Fruit fly (Drosophila melanogaster) whole organism, embryonic: ENCODE results near the gene RPA3.

Experiments used
- Atf-2 ChIP-seq: fragments of 200-800 bp; sonication (Bioruptor generic); optimal IDR thresholded peaks from 2 replicates; lab custom pipeline; 2016; ENCODE audit warnings: missing biosample characterization, missing genetic modification characterization
- Atf3 ChIP-seq: fragments of 200-800 bp; sonication (Bioruptor generic); optimal IDR thresholded peaks from 3 replicates; lab custom pipeline; 2016; ENCODE audit warnings: missing biosample characterization, missing genetic modification characterization
- Atf6 ChIP-seq: fragments of 200-800 bp; sonication (Bioruptor generic); IDR thresholded peaks from 2 replicates; pipeline ENCODE4 v1.3.6; 2022; ENCODE audit warnings: missing biosample characterization, missing genetic modification characterization
- CG12219 ChIP-seq: fragments of 200-800 bp; sonication (Bioruptor generic); optimal IDR thresholded peaks from 3 replicates; lab custom pipeline; 2018; ENCODE audit warnings: missing biosample characterization, mild to moderate bottlenecking, missing genetic modification characterization
- CG1233 ChIP-seq: fragments of 200-800 bp; sonication (Bioruptor generic); optimal IDR thresholded peaks from 4 replicates; lab custom pipeline; 2018; ENCODE audit warnings: missing biosample characterization, mild to moderate bottlenecking, missing genetic modification characterization
- CG1529 ChIP-seq: fragments of 200-800 bp; sonication (Bioruptor generic); optimal IDR thresholded peaks from 3 replicates; lab custom pipeline; 2018; ENCODE audit warnings: missing biosample characterization, missing genetic modification characterization
- CG16779 ChIP-seq: fragments of 200-800 bp; sonication (Bioruptor generic); IDR thresholded peaks from 2 replicates; pipeline ENCODE4 v1.3.6; 2022; ENCODE audit warnings: missing biosample characterization, missing genetic modification characterization
- CG17186 ChIP-seq: fragments of 200-800 bp; sonication (Bioruptor generic); optimal IDR thresholded peaks from 3 replicates; lab custom pipeline; 2017; ENCODE audit warnings: missing biosample characterization, missing genetic modification reagents, missing genetic modification characterization
- CG17361 ChIP-seq: fragments of 200-800 bp; sonication (Bioruptor generic); IDR thresholded peaks from 3 replicates; pipeline ENCODE4 v1.3.6; 2022; ENCODE audit warnings: missing biosample characterization, missing genetic modification characterization
- CG2199 ChIP-seq: fragments of 200-800 bp; sonication (Bioruptor generic); IDR thresholded peaks from 3 replicates; pipeline ENCODE4 v1.3.6; 2022; ENCODE audit warnings: missing biosample characterization, missing genetic modification characterization
- CG34224 ChIP-seq: fragments of 200-800 bp; sonication (Bioruptor generic); IDR thresholded peaks from 3 replicates; pipeline ENCODE4 v1.3.6; 2022; ENCODE audit warnings: missing biosample characterization, missing genetic modification characterization; ENCODE audit not compliant: partially characterized antibody
- CG3995 ChIP-seq: fragments of 200-800 bp; sonication (Bioruptor generic); optimal IDR thresholded peaks from 3 replicates; lab custom pipeline; 2016; ENCODE audit warnings: missing biosample characterization, missing genetic modification characterization
- CG42726 ChIP-seq: fragments of 200-800 bp; sonication (Bioruptor generic); IDR thresholded peaks from 2 replicates; pipeline ENCODE4 v1.3.6; 2022; ENCODE audit warnings: missing biosample characterization, missing genetic modification characterization; ENCODE audit not compliant: partially characterized antibody
- CG5180 ChIP-seq: fragments of 200-800 bp; sonication (Bioruptor generic); optimal IDR thresholded peaks from 3 replicates; lab custom pipeline; 2017; ENCODE audit warnings: missing biosample characterization, missing genetic modification characterization, mild to moderate bottlenecking, moderate library complexity, missing genetic modification reagents
- CG6272 ChIP-seq: fragments of 200-800 bp; sonication (Bioruptor generic); IDR thresholded peaks from 2 replicates; pipeline ENCODE4 v1.3.6; 2022; ENCODE audit warnings: missing biosample characterization, missing genetic modification characterization
- CG7357 ChIP-seq: fragments of 200-800 bp; sonication (Bioruptor generic); IDR thresholded peaks from 3 replicates; pipeline ENCODE4 v1.3.6; 2022; ENCODE audit warnings: missing biosample characterization, missing genetic modification characterization
- CG7556 ChIP-seq: fragments of 200-800 bp; sonication (Bioruptor generic); optimal IDR thresholded peaks from 2 replicates; lab custom pipeline; 2017; ENCODE audit warnings: missing biosample characterization, mild to moderate bottlenecking, missing genetic modification characterization
- CG8290 ChIP-seq, 3 experiments: fragments of 200-800 bp; sonication (Bioruptor generic); optimal IDR thresholded peaks; 2 replicates each; lab custom pipeline; 2016 to 2019; ENCODE audit warnings: missing biosample characterization in 3 of 3, missing genetic modification characterization in 3 of 3, mild to moderate bottlenecking in 2 of 3, moderate library complexity in 1 of 3
- CG9876 ChIP-seq: fragments of 200-800 bp; sonication (Bioruptor generic); optimal IDR thresholded peaks from 2 replicates; lab custom pipeline; 2016; ENCODE audit warnings: missing biosample characterization, missing genetic modification characterization
- CG9932 ChIP-seq: fragments of 200-800 bp; sonication (Bioruptor generic); IDR thresholded peaks from 2 replicates; pipeline ENCODE4 v1.3.6; 2022; ENCODE audit warnings: missing biosample characterization, missing genetic modification characterization
- Dbx ChIP-seq: fragments of 200-800 bp; sonication (Bioruptor generic); IDR thresholded peaks from 3 replicates; pipeline ENCODE4 v1.3.6; 2022; ENCODE audit warnings: missing biosample characterization, missing genetic modification characterization
- Dll ChIP-seq: fragments of 200-800 bp; sonication (Bioruptor generic); IDR thresholded peaks from 4 replicates; pipeline ENCODE4 v1.3.6; 2022; ENCODE audit warnings: missing biosample characterization, missing genetic modification characterization; ENCODE audit not compliant: partially characterized antibody
- Hey ChIP-seq: fragments of 200-800 bp; sonication (Bioruptor generic); optimal IDR thresholded peaks from 3 replicates; lab custom pipeline; 2018; ENCODE audit warnings: missing biosample characterization, mild to moderate bottlenecking, missing genetic modification characterization
- MTF-1 ChIP-seq: fragments of 200-800 bp; sonication (Bioruptor generic); optimal IDR thresholded peaks from 2 replicates; lab custom pipeline; 2018; ENCODE audit warnings: missing biosample characterization, mild to moderate bottlenecking, missing genetic modification characterization, borderline replicate concordance
- Mes4 ChIP-seq: fragments of 200-800 bp; sonication (Bioruptor generic); optimal IDR thresholded peaks from 2 replicates; lab custom pipeline; 2016; ENCODE audit warnings: missing biosample characterization, missing genetic modification characterization
- NC2α ChIP-seq: fragments of 200-800 bp; sonication (Bioruptor generic); optimal IDR thresholded peaks from 2 replicates; lab custom pipeline; 2016; ENCODE audit warnings: missing biosample characterization, missing genetic modification characterization
- Nf-YA ChIP-seq: fragments of 200-800 bp; sonication (Bioruptor generic); IDR thresholded peaks from 2 replicates; pipeline ENCODE4 v1.3.6; 2022; ENCODE audit warnings: missing biosample characterization, missing genetic modification characterization
- Oli ChIP-seq: fragments of 200-800 bp; sonication (Bioruptor generic); optimal IDR thresholded peaks from 2 replicates; lab custom pipeline; 2018; ENCODE audit warnings: missing biosample characterization, mild to moderate bottlenecking, missing genetic modification characterization, moderate library complexity
- Optix ChIP-seq: fragments of 200-800 bp; sonication (Bioruptor generic); IDR thresholded peaks from 3 replicates; pipeline ENCODE4 v1.3.6; 2022; ENCODE audit warnings: missing biosample characterization, missing genetic modification characterization
- amos ChIP-seq: fragments of 200-800 bp; sonication (Bioruptor generic); IDR thresholded peaks from 2 replicates; pipeline ENCODE4 v1.3.6; 2022; ENCODE audit warnings: missing biosample characterization, missing genetic modification characterization; ENCODE audit not compliant: partially characterized antibody
- ara ChIP-seq: fragments of 200-800 bp; sonication (Bioruptor generic); IDR thresholded peaks from 2 replicates; pipeline ENCODE4 v1.3.6; 2022; ENCODE audit warnings: missing biosample characterization, missing genetic modification characterization
- ato ChIP-seq: fragments of 200-800 bp; sonication (Bioruptor generic); IDR thresholded peaks from 2 replicates; pipeline ENCODE4 v1.3.6; 2022; ENCODE audit warnings: missing biosample characterization, missing genetic modification characterization; ENCODE audit not compliant: partially characterized antibody
- caup ChIP-seq: fragments of 200-800 bp; sonication (Bioruptor generic); optimal IDR thresholded peaks from 3 replicates; lab custom pipeline; 2017; ENCODE audit warnings: missing biosample characterization, mild to moderate bottlenecking, missing genetic modification characterization, moderate library complexity; ENCODE audit not compliant: severe bottlenecking
- chif ChIP-seq, 2 experiments: fragments of 200-800 bp; sonication (Bioruptor generic); optimal IDR thresholded peaks; 3 replicates each; lab custom pipeline; 2016; ENCODE audit warnings: missing biosample characterization in 2 of 2, missing genetic modification characterization in 2 of 2
- croc ChIP-seq: fragments of 200-800 bp; sonication (Bioruptor generic); conservative IDR thresholded peaks from 3 replicates; pipeline ENCODE4 v1.3.6; 2022; ENCODE audit warnings: missing biosample characterization, missing genetic modification characterization
- fd96Cb ChIP-seq: fragments of 200-800 bp; sonication (Bioruptor generic); optimal IDR thresholded peaks from 2 replicates; lab custom pipeline; 2018; ENCODE audit warnings: missing biosample characterization, mild to moderate bottlenecking, missing genetic modification characterization, moderate library complexity
- hbn ChIP-seq: fragments of 200-800 bp; sonication (Bioruptor generic); IDR thresholded peaks from 2 replicates; pipeline ENCODE4 v1.3.6; 2022; ENCODE audit warnings: missing biosample characterization, missing genetic modification characterization; ENCODE audit not compliant: partially characterized antibody
- insv ChIP-seq, 2 experiments: fragments of 200-800 bp; sonication (Bioruptor generic); optimal IDR thresholded peaks; 3 replicates each; lab custom pipeline; 2016 to 2018; ENCODE audit warnings: missing biosample characterization in 2 of 2, missing genetic modification characterization in 2 of 2
- lbe ChIP-seq: fragments of 200-800 bp; sonication (Bioruptor generic); optimal IDR thresholded peaks from 2 replicates; lab custom pipeline; 2016; ENCODE audit warnings: missing biosample characterization, mild to moderate bottlenecking, missing genetic modification characterization
- mld ChIP-seq: fragments of 200-800 bp; sonication (Bioruptor generic); IDR thresholded peaks from 3 replicates; pipeline ENCODE4 v1.3.6; 2022; ENCODE audit warnings: missing biosample characterization, missing genetic modification characterization; ENCODE audit not compliant: partially characterized antibody
- nerfin-2 ChIP-seq: fragments of 200-800 bp; sonication (Bioruptor generic); IDR thresholded peaks from 2 replicates; pipeline ENCODE4 v1.3.6; 2022; ENCODE audit warnings: missing biosample characterization, missing genetic modification characterization; ENCODE audit not compliant: partially characterized antibody
- onecut ChIP-seq: fragments of 200-800 bp; sonication (Bioruptor generic); IDR thresholded peaks from 2 replicates; pipeline ENCODE4 v1.3.6; 2022; ENCODE audit warnings: missing biosample characterization, missing genetic modification characterization
- pzg ChIP-seq: fragments of 200-800 bp; sonication (Bioruptor generic); optimal IDR thresholded peaks from 3 replicates; lab custom pipeline; 2018; ENCODE audit warnings: missing biosample characterization, mild to moderate bottlenecking, missing genetic modification characterization, moderate library complexity
- slbo ChIP-seq: fragments of 200-800 bp; sonication (Bioruptor generic); IDR thresholded peaks from 2 replicates; pipeline ENCODE4 v1.3.6; 2022; ENCODE audit warnings: missing biosample characterization, missing genetic modification characterization
- stc ChIP-seq: fragments of 200-800 bp; sonication (Bioruptor generic); IDR thresholded peaks from 2 replicates; pipeline ENCODE4 v1.3.6; 2022; ENCODE audit warnings: missing biosample characterization, missing genetic modification characterization
- tap ChIP-seq: fragments of 200-800 bp; optimal IDR thresholded peaks from 3 replicates; lab custom pipeline; 2019; ENCODE audit warnings: missing biosample characterization, mild to moderate bottlenecking, missing genetic modification characterization, moderate library complexity
- twi ChIP-seq: fragments of 200-800 bp; optimal IDR thresholded peaks from 2 replicates; lab custom pipeline; 2019; ENCODE audit warnings: missing biosample characterization, mild to moderate bottlenecking, missing genetic modification characterization, moderate library complexity
- zf30C ChIP-seq: fragments of 200-800 bp; sonication (Bioruptor generic); optimal IDR thresholded peaks from 3 replicates; lab custom pipeline; 2018; ENCODE audit warnings: missing biosample characterization, mild to moderate bottlenecking, missing genetic modification characterization

RPA3 gene

DNA sequence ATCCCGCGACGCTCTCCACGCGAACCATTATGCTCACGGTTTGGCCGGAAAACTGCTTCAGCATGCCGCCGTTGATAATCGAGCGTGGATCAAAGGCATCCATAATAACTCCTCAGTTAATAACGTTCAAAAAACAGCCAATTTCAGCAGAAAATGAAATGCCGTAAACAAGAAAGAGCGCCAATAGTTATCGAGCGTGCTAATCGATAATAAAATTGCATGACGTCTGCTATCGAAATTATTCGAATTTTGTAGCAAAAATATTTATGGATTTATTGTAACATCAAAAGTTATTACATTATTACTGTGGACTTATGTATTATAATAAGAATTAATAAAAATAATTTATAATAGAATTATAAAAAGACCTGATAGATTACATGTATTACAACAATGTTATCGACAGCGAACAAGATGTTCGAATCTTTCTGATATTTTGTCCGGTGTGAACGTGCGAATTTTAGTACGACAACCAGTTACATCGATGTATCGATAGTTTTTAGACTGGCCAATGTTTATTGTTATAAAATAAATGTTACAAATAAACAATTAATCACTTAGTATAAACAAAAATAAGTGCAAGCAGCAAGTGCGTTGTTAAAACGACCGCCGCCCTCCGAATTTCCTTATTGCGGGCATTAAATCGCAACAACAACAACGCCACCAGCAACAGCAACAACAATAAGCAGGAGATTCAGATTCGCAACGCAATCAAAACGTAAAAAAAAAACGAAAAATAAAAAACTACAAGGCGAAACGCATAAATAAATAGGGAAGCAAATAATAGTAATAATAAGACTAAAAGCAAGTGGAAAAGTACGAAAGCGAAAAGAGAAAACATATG is at the start of gene RPA3, which contains the start of gene Met:
RPA3 (minus strand) TSS at position 189 of the 844 bp plus-strand sequence.
Met (plus strand) TSS at position 473 of the 844 bp plus-strand sequence.
- TF ChIP-seq amos (GFP tag; lab: Robert Waterston, UW) (peak; percentile 64), Atf-2 (GFP tag; lab: Kevin White, UChicago) (no peak), croc (GFP tag; lab: Robert Waterston, UW) (no peak), Oli (tag; lab: Kevin White, UChicago) (no peak), CG17361 (GFP tag; lab: Robert Waterston, UW) (0 out of 3 replicates have a peak, but pooled peaks have one; percentile 29), CG8290 (GFP tag; optimal IDR thresholded peaks at IDR 0.05; lab: Kevin White, UChicago) (no peak), CG8290 (tag; optimal IDR thresholded peaks at IDR 0.05; lab: Kevin White, UChicago) (no peak), twi (tag; lab: Kevin White, UChicago) (no peak), Nf-YA (GFP tag; lab: Robert Waterston, UW) (no peak), CG6272 (GFP tag; lab: Robert Waterston, UW) (no peak), CG1233 (GFP tag; lab: Kevin White, UChicago) (no peak), lbe (GFP tag; lab: Kevin White, UChicago) (no peak), Atf6 (GFP tag; lab: Robert Waterston, UW) (no peak), CG2199 (no peak), chif (GFP tag; optimal IDR thresholded peaks at IDR 0.05; lab: Kevin White, UChicago) (no peak), CG16779 (no peak), Dbx (GFP tag; lab: Robert Waterston, UW) (no peak), CG7357 (peak; percentile 87), tap (tag; lab: Kevin White, UChicago) (no peak), hbn (peak; percentile 42; the same call in 1 of the 2 replicates), mld (GFP tag; lab: Robert Waterston, UW) (peak; percentile 61; the same call in 1 of the 3 replicates), CG3995 (GFP tag; lab: Kevin White, UChicago) (no peak), insv (GFP tag; optimal IDR thresholded peaks at IDR 0.05; lab: Kevin White, UChicago) (no peak), fd96Cb (tag; lab: Kevin White, UChicago) (no peak), pzg (peak; percentile 30), stc (GFP tag; lab: Robert Waterston, UW) (no peak), CG1529 (GFP tag; lab: Kevin White, UChicago) (no peak), CG5180 (GFP tag; lab: Kevin White, UChicago) (no peak), caup (no peak), Mes4 (GFP tag; lab: Kevin White, UChicago) (no peak), Hey (tag; lab: Kevin White, UChicago) (no peak), CG9876 (GFP tag; lab: Kevin White, UChicago) (no peak), Optix (no peak), CG7556 (GFP tag; lab: Kevin White, UChicago) (no peak), Dll (peak; percentile 81), ara (GFP tag; lab: Robert Waterston, UW) (no peak), CG9932 (no peak), CG34224 (peak; percentile 65; the same call in 2 of the 3 replicates), slbo (GFP tag; lab: Robert Waterston, UW) (no peak), Atf3 (no peak), NC2α (no peak), ato (GFP tag; lab: Robert Waterston, UW) (peak; percentile 55; the same call in 1 of the 2 replicates), CG17186 (GFP tag; lab: Kevin White, UChicago) (no peak), CG12219 (no peak), CG42726 (0 out of 2 replicates have a peak, but pooled peaks have one; percentile 28), zf30C (GFP tag; lab: Kevin White, UChicago) (no peak), onecut (GFP tag; lab: Robert Waterston, UW) (no peak), MTF-1 (GFP tag; lab: Kevin White, UChicago) (no peak), nerfin-2 (GFP tag; lab: Robert Waterston, UW) (peak; percentile 68; the same call in 1 of the 2 replicates)
